Fruit fly (Drosophila melanogaster): ENCODE results near the gene crol.

crol gene

DNA sequence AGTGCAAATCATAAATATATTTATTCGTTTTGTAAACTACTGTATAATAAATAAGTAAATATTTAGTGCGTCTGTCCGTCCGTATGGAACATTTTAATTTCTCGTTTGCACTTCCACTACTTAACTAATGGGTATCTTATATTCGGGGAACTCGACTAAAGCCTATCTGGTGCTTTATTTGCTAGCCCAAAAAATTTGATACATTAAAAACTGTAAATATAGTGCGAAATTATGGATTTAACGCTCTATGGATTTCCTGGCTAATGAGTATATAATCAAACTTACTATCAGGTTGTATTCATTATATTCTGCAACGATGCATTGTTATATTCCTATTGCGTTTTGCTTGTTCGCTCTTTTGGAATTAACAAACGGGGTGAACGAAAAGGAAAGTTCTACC is 27.7 kb upstream of the crol start, which contains the start of gene Sfp33A4:
Gene Sfp33A4, plus strand, starts transcription at position 301 of the 400 bp plus-strand sequence.
- no peak for TF ChIP-seq psq (optimal IDR thresholded peaks at IDR 0.05)
- TF ChIP-seq usp (GFP tag; optimal IDR thresholded peaks at IDR 0.05) = no peak

DNA sequence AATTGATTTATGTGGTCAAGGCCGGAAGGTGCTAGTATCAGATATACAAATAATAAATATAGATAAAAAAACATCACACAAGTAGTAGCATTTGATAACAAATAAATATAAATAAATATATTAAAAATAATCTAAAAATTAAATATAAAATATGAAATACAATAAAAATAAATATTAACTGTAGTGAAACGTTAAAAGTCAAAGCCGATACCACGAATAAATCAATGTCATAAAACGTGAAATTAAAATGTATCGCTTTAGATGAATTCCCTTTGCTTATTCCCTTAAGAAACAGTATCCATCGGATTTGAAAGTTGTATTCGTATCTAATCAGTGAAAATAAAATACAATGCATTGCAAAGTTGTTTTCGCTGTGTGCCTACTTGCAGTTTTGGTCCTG is 25.1 kb upstream of the crol start, which contains the start of gene CG45012:
Gene CG45012, plus strand, starts transcription at position 301 of the 400 bp plus-strand sequence.
- TF ChIP-seq psq (optimal IDR thresholded peaks at IDR 0.05) (no peak), usp (GFP tag; optimal IDR thresholded peaks at IDR 0.05) (no peak), CG8478 (optimal IDR thresholded peaks at IDR 0.05) (no peak), Dll (optimal IDR thresholded peaks at IDR 0.05) (no peak), EcR (GFP tag; optimal IDR thresholded peaks at IDR 0.05) (no peak), pan (optimal IDR thresholded peaks at IDR 0.05) (no peak)

DNA sequence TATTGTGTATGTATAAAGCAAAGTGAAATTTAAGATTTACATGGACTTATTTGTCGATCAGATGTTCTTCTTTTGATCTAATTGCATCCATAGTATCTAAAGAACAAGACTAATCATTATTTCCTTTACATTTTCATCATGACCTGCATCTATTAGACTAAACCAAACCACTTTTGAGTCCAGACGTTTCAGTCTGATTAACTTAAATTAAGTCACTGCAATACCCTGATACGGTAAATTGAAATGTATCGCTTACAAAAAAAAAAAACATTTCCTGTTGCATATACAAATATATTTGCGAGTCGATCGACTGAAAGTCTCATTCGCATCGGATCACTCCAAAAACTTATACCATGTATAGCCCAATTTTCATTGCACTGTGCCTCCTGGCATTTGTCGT is 24.5 kb upstream of the crol start, which contains the start of gene CG45011:
Gene CG45011, plus strand, starts transcription at position 301 of the 400 bp plus-strand sequence.
- no peak for TF ChIP-seq psq (optimal IDR thresholded peaks at IDR 0.05)

DNA sequence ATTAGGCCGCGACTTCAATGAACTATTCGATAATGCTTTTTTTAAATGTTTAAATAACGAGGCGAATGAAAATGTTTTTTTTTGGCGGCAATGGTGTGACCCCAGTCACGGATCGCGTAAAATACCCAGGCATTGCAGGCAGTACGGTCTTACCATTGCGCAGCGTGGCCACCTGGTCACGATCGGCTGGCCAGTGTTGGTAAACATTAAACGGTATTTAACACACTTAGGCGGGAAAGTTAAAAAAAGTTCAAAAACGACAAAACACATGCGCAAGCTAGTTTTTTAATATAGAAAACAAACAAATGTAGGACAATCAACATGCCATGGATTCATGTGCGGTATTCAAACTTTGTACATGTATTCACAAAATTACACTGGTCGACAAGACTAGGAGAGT is 20.0 kb upstream of the crol start, which contains the start of gene esc:
Gene esc, minus strand, starts transcription at position 129 of the 400 bp plus-strand sequence.
- TF ChIP-seq usp (GFP tag; optimal IDR thresholded peaks at IDR 0.05) = no peak
- TF ChIP-seq psq (optimal IDR thresholded peaks at IDR 0.05) = no peak
- TF ChIP-seq EcR (GFP tag; optimal IDR thresholded peaks at IDR 0.05) = no peak
- TF ChIP-seq Dll (optimal IDR thresholded peaks at IDR 0.05) = no peak

DNA sequence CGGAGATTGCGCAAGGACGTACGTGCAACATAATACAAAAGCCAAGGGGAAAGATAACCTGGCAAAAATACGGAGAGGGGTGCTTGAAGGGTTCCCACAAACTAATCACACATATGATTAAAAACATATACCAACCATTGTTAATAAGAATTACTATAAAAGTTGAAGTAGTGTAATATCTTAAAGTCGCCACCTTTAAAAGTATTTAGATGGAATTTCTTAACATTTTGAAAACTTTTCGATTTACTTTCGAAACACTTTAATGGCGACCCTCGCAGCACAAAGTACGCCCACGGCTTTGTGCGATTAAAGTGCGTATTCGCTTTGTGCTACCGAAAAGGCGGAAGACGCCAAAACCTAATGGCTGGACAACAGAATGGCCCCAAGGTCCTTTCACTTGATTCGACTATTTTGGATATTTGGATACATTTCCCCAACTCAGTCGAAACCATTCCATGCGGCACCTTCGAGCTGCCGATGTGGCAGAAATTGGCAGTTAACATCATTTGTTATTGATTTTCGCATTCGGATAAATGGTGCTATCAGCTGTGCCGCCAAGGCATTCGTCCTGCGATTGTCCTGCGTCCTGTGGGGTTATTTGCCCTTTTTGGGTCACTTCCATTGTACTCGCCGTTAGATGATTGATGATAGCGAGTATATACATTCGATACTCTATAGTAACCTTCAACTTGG is 14.4 kb upstream of the crol start:
- TF ChIP-seq Dll (optimal IDR thresholded peaks at IDR 0.05) (no peak), psq (optimal IDR thresholded peaks at IDR 0.05) (no peak)

DNA sequence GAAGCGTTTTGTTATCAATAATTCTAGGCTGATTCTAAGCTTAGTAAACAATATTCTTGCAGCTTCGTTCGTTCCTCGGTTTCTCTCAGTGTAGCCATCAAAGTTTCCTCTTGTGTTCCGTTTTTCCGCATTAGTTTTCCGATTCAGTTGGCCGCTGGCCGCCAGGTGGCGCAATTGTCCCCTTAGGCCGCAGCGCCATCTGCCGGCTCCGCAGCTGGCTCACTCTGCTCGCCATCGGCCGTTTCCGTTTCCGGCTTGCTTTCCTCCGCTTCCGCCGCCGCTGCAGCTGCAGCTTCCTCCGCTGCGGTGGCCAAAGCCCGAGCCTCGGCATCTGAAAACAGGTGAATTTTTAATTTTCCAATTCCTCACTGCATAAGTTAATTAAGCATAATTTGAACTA is 7.1 kb upstream of the crol start:
- TF ChIP-seq psq (optimal IDR thresholded peaks at IDR 0.05) (no peak), CG8478 (optimal IDR thresholded peaks at IDR 0.05) (no peak), pan (optimal IDR thresholded peaks at IDR 0.05) (no peak), Dll (optimal IDR thresholded peaks at IDR 0.05) (no peak), usp (GFP tag; optimal IDR thresholded peaks at IDR 0.05) (no peak), EcR (GFP tag; optimal IDR thresholded peaks at IDR 0.05) (no peak)

DNA sequence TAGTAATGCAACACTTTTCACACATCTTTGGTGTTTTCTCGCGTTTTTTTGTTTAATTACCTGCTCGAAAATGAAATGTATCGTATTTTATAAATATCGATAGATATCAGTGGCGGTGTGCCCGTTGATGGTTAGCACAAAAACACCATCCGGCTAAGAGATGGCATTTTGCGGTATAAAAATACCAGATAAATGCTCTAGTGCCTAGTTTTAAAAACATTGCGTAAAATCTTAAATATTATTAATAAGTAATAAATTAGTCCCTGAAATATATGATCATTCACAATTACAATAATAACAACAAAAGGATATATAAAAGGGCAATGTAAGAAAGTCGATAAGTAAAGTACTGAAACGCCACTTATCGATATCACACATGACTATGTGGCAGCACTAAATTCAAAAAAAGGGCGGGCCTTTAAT is 4.4 kb upstream of the crol start, which contains the start of gene CycY:
Gene CycY, minus strand, starts transcription at position 116 of the 423 bp plus-strand sequence.
- no peak for TF ChIP-seq usp (GFP tag; optimal IDR thresholded peaks at IDR 0.05)
- no peak for TF ChIP-seq pan (optimal IDR thresholded peaks at IDR 0.05)
- TF ChIP-seq CG8478 (optimal IDR thresholded peaks at IDR 0.05) = no peak
- TF ChIP-seq Dll (optimal IDR thresholded peaks at IDR 0.05) = no peak
- TF ChIP-seq EcR (GFP tag; optimal IDR thresholded peaks at IDR 0.05) = no peak
- TF ChIP-seq psq (optimal IDR thresholded peaks at IDR 0.05) = no peak

DNA sequence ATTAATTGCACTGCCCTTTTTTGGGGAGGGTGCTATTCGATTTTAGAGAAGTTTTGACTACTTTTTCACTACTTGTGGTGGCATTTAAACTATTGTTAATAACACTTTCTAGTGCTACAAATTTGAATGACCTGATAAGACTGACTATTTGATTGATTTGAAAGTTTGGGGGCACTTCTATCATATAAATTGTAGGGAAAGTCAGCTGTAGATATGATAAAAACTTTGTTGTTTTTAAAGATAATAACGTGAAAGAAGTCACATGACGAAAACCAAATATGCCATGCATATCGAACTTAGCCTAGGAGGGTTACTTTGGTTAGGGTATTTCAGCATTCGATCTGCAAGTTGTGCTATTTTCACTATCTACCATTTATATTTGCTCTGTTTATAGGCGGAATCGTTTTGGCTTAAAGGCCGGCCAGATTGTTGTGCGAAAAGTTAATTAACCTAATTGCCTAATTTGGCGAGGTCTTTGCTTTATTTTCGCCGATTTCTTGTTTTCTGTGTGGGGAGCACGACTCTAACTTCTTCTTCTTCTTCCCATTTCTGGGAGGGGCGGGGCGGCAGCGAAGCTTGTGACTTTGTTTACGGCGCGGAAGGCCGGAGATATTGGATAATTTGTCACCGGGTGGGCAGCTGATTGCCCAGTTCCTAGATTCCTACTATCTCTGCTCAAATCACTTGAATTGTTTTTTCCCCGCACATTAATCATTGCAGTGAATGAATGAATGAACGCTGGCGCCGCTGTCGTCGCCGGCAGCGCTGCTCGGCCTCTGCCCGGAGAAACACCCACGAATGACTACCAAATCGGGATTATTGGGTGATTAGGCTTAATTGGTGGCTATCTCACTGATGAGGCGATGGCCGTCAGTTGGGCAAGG is 3.8 kb upstream of the crol start:
- TF ChIP-seq pan (optimal IDR thresholded peaks at IDR 0.05) (no peak), Dll (optimal IDR thresholded peaks at IDR 0.05) (peak; percentile 26), usp (GFP tag; optimal IDR thresholded peaks at IDR 0.05) (no peak), psq (optimal IDR thresholded peaks at IDR 0.05) (no peak)

DNA sequence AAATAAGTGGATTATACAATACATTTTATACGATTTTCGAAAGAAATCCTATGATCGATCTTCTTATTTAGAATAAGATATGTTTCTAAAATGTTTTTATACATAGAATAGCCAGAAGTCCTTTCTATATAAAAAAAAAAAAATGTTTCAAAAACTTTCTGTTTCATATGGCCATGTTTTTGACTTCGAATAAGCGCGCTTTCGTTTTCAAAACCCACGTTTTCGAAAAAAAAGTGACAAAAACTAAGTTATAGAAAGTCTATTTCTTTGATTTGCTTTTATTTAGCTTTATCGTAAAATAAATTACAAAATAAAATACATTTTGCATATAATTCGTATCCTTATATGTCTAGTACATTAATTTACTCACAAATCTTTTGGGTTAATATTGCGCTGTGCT is 585 bp upstream of the crol start:
- TF ChIP-seq CG8478 (optimal IDR thresholded peaks at IDR 0.05) (no peak), usp (GFP tag; optimal IDR thresholded peaks at IDR 0.05) (no peak), psq (optimal IDR thresholded peaks at IDR 0.05) (no peak), Dll (optimal IDR thresholded peaks at IDR 0.05) (no peak), pan (optimal IDR thresholded peaks at IDR 0.05) (no peak), EcR (GFP tag; optimal IDR thresholded peaks at IDR 0.05) (no peak)

DNA sequence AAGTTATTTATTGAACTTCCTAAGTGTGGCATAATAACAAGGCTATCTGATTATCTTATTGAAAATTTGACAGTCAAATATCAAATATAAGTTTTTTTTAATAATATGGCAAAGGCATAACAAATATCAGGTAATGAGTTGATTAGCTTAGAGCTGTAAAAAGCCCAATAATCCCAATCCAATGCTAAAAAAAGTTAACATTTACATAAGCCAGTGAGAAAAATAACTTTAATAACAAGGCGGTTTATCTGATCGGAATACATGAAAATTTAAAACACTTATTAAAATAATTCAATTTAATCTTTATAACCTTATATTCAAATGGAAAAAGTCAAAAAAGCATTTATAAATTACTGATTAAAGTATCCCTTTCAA is 924 bp downstream of the crol start:
- TF ChIP-seq CG8478 (optimal IDR thresholded peaks at IDR 0.05) (no peak), usp (GFP tag; optimal IDR thresholded peaks at IDR 0.05) (no peak), pan (optimal IDR thresholded peaks at IDR 0.05) (no peak), psq (optimal IDR thresholded peaks at IDR 0.05) (no peak), Dll (optimal IDR thresholded peaks at IDR 0.05) (no peak), EcR (GFP tag; optimal IDR thresholded peaks at IDR 0.05) (no peak)

DNA sequence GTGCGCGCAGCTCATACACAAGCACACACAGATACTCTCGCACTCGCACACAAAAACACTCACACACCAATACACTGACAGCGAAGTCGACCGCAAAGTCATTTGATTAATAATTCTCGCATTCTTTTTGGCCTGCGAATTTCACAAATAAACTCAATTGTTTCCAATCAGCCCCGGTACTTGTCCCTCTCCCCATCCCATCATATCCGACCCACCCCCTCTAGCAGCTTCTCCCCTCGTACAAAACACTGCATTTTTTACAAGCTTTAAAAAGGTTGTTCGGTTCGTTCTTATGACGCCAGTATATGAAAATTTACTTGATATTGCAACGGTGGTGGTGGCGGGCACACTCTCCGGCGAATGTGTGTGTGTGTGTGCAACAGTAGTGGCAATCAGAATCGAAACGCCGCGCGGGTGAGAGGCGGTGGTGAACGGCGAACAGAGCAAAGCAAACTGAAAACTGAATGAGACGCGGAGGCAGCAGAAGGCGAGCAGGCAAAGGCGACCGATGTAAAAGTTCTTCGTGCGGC is 1.5 kb downstream of the crol start:
- TF ChIP-seq CG8478 (optimal IDR thresholded peaks at IDR 0.05) (peak; percentile 32), Dll (optimal IDR thresholded peaks at IDR 0.05) (peak; percentile 70), EcR (GFP tag; optimal IDR thresholded peaks at IDR 0.05) (peak in 1 of 2 experiments; percentile 29), usp (GFP tag; optimal IDR thresholded peaks at IDR 0.05) (no peak), psq (optimal IDR thresholded peaks at IDR 0.05) (no peak), pan (optimal IDR thresholded peaks at IDR 0.05) (no peak)
